Fruit fly (Drosophila melanogaster): ENCODE data around the gene Rh4.

Rh4 gene

DNA sequence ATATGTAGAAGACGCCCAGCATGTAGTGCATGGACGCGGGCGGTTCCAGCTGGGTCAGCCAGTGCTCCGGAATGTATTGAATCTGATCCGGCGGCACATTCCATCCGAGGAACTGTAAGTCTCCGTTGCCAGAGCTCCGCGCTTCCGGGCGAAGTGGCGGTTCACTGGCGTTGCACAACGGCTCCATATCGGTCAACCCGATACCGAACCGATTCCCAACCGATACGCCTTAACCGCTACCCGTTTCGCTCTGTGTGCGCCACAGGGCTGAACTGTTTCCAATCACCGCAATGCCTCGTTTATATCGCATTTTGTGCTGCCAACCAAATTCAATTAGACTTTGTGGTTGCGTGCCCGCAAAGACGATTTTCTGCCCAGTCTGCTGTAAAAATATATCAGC lies at the start of gene Rh4:
Rh4 (minus strand) TSS at position 234 of the 400 bp plus-strand sequence.
- TF ChIP-seq h (optimal IDR thresholded peaks at IDR 0.05) (no peak), Myc (optimal IDR thresholded peaks at IDR 0.05) (no peak), insv (optimal IDR thresholded peaks at IDR 0.05) (no peak), ttk (optimal IDR thresholded peaks at IDR 0.05) (no peak), Sin3A (optimal IDR thresholded peaks at IDR 0.05) (no peak), psq (optimal IDR thresholded peaks at IDR 0.05) (no peak)

DNA sequence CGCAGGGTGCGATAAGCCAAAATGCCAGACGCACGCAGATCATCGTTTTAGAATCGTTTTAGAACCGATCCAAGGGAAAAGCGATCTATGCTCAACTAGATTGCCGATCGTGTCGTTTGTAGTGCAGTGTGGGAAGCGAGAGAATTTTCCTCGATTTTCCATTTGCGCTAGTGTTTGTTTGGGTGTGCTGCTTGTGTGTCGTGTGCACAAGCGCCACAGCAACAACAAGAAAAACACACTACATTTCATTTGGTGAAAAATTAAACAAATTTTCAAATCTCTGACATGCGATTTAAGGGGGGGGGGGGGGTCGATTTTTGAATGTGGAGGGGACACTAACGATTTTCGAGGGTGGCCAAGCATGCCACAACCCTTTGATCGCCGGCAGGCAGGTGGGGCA lies 48.1 kb upstream of the Rh4 start:
- no peak for TF ChIP-seq ttk (optimal IDR thresholded peaks at IDR 0.05)
- TF ChIP-seq Myc (optimal IDR thresholded peaks at IDR 0.05): no peak
- no peak for TF ChIP-seq Sin3A (optimal IDR thresholded peaks at IDR 0.05)
- TF ChIP-seq insv (optimal IDR thresholded peaks at IDR 0.05): no peak
- no peak for TF ChIP-seq psq (optimal IDR thresholded peaks at IDR 0.05)
- TF ChIP-seq h (optimal IDR thresholded peaks at IDR 0.05): no peak

DNA sequence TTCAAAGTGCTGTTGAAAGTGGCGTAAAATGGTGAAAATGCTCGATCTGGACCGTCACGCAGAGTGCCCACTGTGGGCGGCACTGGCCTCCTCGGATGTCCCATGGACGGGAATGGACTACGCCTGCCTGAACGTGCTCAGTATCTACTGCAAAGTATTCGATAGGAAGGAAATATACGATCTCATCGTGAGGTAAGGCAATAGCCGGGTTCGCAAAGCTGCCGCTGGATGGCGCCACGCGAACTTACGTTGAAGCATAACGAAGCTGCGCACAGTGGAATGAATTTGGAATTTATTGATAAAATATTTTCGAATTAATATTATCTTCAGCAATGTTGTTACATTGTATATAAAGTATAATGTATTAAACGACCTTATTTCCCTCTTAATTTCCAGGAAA lies 34.1 kb upstream of the Rh4 start:
- no peak for TF ChIP-seq ttk (optimal IDR thresholded peaks at IDR 0.05)
- TF ChIP-seq psq (optimal IDR thresholded peaks at IDR 0.05): no peak

DNA sequence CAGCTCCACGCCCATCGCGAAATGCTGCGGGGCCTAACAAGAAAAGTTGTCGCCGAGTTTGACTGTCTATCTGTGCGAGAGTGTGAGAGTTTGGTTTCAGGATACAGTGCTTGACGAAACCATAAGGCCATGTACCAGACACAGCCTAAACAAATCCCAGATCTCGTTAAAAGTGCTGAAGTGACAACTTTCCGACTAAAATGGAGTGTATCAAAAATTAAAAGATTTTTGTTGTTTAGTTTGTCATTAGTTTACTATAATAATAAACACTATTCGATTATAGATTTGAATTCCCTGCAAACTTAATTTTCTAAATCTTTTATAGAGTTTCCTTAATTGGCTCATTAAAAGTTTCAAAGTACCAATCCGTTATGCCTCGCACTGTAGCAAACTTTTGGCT lies 31.3 kb upstream of the Rh4 start:
- no peak for TF ChIP-seq psq (optimal IDR thresholded peaks at IDR 0.05)

DNA sequence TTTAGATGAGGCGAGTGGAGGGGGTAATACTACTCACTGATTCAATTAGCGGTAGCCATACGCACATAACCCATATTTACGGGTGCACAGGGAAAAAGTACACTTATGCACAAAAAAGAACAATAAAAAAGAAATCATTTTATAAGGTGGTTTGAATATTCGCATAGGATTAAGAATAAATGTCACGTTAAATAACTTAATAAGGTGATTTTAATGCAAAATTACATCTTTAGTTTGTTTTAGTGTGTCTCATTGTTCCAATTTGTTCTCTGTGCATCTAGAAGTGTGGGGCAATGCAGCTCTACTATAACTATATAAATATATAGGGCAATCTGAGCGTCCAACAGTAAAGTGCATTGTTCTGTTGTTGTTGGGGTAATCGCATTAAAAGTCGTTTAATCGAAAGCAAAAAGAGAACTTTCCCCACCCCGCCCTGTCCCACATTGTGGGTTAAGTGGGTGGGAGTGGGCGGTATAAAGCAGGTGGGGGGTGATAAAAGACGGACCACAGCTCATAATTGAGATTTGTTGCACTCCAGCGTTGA lies 30.5 kb upstream of the Rh4 start:
- TF ChIP-seq Sin3A (optimal IDR thresholded peaks at IDR 0.05) (no peak), insv (optimal IDR thresholded peaks at IDR 0.05) (no peak), psq (optimal IDR thresholded peaks at IDR 0.05) (no peak), ttk (optimal IDR thresholded peaks at IDR 0.05) (no peak), Myc (optimal IDR thresholded peaks at IDR 0.05) (no peak), h (optimal IDR thresholded peaks at IDR 0.05) (no peak)

DNA sequence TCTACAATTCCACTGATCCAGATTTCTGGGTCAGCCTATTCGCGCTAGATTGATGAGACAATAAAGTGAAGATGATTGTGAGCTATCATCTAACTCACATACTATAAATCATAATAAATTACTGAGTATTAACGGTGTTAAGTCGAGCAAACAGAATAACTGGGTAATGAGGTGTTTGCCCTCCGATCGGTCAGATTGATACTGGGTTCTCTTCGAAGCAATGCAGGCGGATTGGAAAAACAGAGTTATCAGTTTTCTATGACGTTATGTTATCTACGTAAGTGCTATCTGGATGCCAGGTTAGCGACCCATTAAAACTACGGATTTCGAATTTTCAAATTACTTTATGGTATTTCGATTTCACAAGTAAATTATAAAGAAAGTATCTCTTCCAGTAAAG lies 29.6 kb upstream of the Rh4 start:
- no peak for TF ChIP-seq Myc (optimal IDR thresholded peaks at IDR 0.05)
- TF ChIP-seq insv (optimal IDR thresholded peaks at IDR 0.05): no peak
- TF ChIP-seq Sin3A (optimal IDR thresholded peaks at IDR 0.05): no peak
- TF ChIP-seq psq (optimal IDR thresholded peaks at IDR 0.05): no peak
- TF ChIP-seq ttk (optimal IDR thresholded peaks at IDR 0.05): no peak
- TF ChIP-seq h (optimal IDR thresholded peaks at IDR 0.05): no peak

DNA sequence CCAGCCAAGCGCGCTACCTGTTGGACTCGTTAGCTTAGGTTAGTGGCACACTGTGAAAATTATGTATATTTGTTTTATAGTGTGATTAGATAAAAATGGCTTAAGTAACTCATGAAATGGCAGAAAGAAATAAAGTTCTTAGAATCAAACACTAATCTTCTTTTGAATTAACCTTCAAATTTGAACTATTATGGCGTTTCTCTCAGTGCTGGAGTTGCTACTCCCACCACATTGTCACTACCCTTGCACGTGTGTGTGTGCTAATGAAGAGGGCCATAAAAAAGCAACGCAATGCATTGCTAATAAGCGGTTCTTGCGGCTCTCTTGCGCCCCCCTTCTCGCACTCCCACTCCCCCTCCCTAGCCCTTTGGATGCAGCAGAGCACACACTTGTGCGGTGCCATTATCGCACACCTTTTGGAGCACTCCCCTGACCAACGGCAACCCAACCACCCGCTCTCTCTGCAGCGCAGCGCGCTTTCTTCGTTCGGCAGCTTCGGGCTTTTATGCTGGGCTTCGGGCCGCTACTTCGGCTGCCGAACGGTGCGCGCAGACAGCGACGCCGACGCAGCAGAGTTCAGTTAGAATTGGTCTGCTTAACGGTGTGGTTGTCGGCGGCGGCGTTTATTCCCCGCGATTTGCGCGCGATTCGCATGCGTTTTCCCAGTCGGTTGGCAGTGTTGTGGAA lies 28.5 kb upstream of the Rh4 start:
- no peak for TF ChIP-seq Myc (optimal IDR thresholded peaks at IDR 0.05)
- TF ChIP-seq ttk (optimal IDR thresholded peaks at IDR 0.05): no peak
- no peak for TF ChIP-seq Sin3A (optimal IDR thresholded peaks at IDR 0.05)
- TF ChIP-seq insv (optimal IDR thresholded peaks at IDR 0.05): no peak
- no peak for TF ChIP-seq h (optimal IDR thresholded peaks at IDR 0.05)
- no peak for TF ChIP-seq psq (optimal IDR thresholded peaks at IDR 0.05)

DNA sequence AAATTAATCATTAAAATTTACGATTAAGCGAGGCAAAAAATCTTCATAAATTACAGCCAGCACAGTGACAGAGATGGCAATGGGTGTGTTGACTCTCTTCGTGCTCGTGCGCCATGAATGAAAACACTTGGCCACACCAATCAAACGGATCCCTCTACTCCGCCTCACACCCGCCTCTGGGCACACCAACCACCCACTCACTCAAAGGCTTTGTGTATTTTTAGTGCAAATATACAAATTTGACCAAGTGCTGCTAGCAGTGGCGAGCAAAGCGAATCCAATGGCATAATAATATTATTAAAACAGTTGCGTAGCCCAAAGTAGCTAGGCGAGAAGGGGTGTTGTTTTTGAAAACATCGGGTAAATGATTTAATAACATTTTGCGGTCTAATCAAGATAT lies 27.2 kb upstream of the Rh4 start:
- TF ChIP-seq ttk (optimal IDR thresholded peaks at IDR 0.05): no peak
- no peak for TF ChIP-seq psq (optimal IDR thresholded peaks at IDR 0.05)
- no peak for TF ChIP-seq h (optimal IDR thresholded peaks at IDR 0.05)
- TF ChIP-seq insv (optimal IDR thresholded peaks at IDR 0.05): no peak
- no peak for TF ChIP-seq Myc (optimal IDR thresholded peaks at IDR 0.05)
- TF ChIP-seq Sin3A (optimal IDR thresholded peaks at IDR 0.05): no peak

DNA sequence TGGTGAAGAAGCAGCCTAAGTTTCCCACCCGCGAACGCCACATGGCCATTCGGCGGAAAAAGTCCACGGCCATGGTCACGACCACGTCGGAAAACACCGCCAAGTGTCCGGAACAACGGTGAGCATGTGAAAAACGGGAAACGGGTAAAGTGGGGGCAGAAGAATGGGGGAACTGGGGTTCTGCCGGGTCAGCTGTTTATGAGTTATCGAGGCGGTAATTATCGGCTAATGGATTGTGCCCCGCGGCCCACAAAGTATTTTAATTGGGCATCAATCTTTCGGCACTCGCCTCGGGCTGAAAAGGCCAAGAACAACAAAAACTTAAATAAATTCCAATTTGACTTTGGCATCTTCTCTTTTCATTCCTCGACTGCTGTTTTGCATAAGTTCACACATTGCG lies 25.0 kb upstream of the Rh4 start:
- TF ChIP-seq Myc (optimal IDR thresholded peaks at IDR 0.05) (no peak), Sin3A (optimal IDR thresholded peaks at IDR 0.05) (no peak)

DNA sequence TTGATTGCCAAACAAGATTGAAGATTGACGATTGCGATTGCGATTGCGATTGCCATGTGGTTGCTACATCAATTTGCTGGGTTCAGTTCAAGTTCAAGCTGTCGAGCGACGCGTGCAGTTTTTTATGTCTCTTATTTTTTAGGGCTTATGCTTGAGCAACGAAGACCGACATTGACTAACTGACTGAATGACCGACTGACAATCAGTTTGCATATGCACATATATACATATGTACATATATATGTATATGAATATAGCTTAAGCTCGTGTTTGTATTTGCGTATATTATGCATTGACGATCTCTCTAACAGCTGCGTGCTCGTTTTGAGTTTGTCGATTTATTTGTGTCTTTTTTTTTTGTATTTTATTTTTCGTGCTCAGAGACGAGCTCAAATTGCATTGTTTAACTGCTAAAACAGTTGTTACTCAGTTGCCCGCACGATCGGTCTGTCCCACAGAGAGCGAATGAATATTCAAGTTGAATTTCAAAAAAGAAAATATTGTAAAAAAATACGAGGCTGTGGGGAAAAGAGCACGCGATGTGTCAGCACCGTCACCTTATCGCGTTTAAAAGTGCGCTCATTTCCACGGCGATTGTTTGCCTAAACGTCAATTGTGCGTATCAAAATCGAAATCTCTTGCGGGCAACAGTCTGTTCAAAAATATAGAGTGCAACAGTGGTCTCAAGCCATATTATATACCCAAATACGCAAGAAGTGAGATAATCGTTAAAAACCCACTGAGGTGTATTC lies 24.0 kb upstream of the Rh4 start:
- TF ChIP-seq Myc (optimal IDR thresholded peaks at IDR 0.05) (no peak), psq (optimal IDR thresholded peaks at IDR 0.05) (no peak), insv (optimal IDR thresholded peaks at IDR 0.05) (no peak)

DNA sequence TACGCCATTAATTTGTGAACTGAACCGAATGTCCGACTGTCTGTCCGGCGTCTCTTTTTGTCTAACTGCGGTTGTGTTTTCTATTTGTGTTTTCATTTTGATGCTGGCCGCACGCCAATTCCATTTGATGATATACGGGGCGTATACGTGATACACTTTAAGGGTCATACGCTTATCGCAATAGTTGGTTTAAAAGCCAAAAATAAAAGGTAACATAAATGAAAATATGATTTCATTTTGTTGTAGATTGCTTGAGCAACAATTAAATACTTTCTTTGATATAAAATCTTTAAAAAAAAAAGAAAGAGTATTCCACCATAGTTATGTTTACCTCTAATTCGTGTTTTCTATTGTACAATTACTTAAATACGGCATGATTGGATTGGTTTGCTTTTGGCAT lies 22.7 kb upstream of the Rh4 start:
- no peak for TF ChIP-seq ttk (optimal IDR thresholded peaks at IDR 0.05)
- no peak for TF ChIP-seq insv (optimal IDR thresholded peaks at IDR 0.05)
- TF ChIP-seq psq (optimal IDR thresholded peaks at IDR 0.05): no peak
- no peak for TF ChIP-seq Myc (optimal IDR thresholded peaks at IDR 0.05)
- no peak for TF ChIP-seq h (optimal IDR thresholded peaks at IDR 0.05)
- no peak for TF ChIP-seq Sin3A (optimal IDR thresholded peaks at IDR 0.05)

DNA sequence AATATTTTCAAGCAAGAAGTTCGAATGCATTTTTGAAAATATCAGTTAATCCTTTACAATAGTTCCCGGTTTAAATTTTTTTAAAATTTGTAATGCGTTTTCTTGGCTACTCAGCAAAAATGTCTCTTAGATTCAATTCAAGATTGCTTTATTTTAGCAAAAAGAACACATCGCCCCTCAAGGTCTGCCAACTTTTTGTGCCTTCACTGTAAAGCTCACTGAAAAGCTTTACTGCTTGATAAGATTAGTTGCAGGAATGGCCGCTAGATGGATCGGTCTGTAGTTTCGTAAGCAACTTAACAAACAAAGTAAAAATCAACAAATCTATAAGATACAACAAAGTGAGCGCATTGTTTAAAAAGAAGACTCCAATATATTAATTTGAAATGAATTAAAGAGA lies 21.7 kb upstream of the Rh4 start:
- no peak for TF ChIP-seq Myc (optimal IDR thresholded peaks at IDR 0.05)
- TF ChIP-seq Sin3A (optimal IDR thresholded peaks at IDR 0.05): no peak
- no peak for TF ChIP-seq insv (optimal IDR thresholded peaks at IDR 0.05)
- no peak for TF ChIP-seq psq (optimal IDR thresholded peaks at IDR 0.05)
- TF ChIP-seq ttk (optimal IDR thresholded peaks at IDR 0.05): no peak
- TF ChIP-seq h (optimal IDR thresholded peaks at IDR 0.05): no peak

DNA sequence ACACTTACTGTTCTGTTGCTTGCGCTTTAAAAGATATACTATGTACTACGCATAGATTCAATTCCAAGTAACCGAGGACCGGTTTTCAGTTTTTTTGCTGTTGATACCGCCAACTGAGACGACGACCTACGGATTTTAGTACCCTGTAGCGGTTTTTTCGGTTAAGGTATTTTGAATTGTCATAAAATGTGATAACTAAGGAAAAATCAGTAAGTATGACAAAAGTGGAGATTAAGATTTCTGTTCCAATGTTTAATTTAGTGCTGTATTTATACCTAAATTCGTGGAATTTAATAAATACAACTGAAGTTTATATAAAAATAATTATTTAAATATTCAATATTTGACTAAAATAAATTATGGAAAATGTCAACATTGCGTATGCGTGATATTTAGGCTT lies 18.8 kb upstream of the Rh4 start:
- TF ChIP-seq Sin3A (optimal IDR thresholded peaks at IDR 0.05) (no peak), insv (optimal IDR thresholded peaks at IDR 0.05) (no peak), Myc (optimal IDR thresholded peaks at IDR 0.05) (no peak), ttk (optimal IDR thresholded peaks at IDR 0.05) (no peak), h (optimal IDR thresholded peaks at IDR 0.05) (no peak), psq (optimal IDR thresholded peaks at IDR 0.05) (no peak)

All from Kc167 (cell line).